Worm (Caenorhabditis elegans): ENCODE measurements around the gene C34E10.9.

DNA sequence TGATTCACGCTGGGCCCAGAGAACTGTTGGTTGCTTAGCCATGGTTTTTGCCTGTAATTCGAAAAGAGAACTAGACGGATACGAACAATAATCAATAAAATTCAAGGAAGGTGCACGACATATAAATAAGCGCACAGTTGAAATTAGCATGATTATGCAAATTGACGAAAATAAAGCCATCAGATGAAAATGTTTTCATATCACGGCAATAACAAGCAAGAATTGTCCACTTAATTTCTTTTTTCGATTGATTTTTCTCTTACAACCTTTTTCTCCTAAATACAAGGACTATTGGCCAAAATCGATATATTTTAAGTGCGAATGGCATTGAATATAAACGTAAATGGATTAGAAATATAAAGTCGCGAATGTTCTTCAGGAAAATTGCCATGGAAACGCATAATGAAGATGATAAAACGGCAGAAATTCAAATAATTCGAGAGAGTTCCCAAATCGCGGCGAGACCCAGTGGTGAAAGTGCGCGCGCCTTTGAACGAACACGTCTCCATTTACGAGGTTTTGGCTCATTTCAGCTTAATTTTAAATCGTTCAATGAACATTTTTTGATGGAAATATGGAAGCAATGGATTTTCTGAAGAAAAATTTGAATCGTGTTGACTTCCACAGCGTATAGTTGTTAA lies 11.6 kb upstream of the C34E10.9 start, which contains the start of the genes daf-41 and toc-1:
- TF ChIP-seq ref-1 (GFP tag; conservative IDR thresholded peaks at IDR 0.05), result no peak
- TF ChIP-seq tab-1 (GFP tag; IDR thresholded peaks at IDR 0.05), result no peak
- TF ChIP-seq flt-1 (GFP tag; IDR thresholded peaks at IDR 0.05), result no peak
- no peak for TF ChIP-seq med-1 (GFP tag; optimal IDR thresholded peaks at IDR 0.05; ENCODE audit: insufficient read depth)
- no peak for TF ChIP-seq ztf-29 (GFP tag; IDR thresholded peaks at IDR 0.05)
- no peak for TF ChIP-seq cog-1 (tag; optimal IDR thresholded peaks at IDR 0.05)
- TF ChIP-seq ztf-23 (GFP tag; IDR thresholded peaks at IDR 0.05), result no peak

Measured in whole organism, midembryonic.